Fruit fly (Drosophila melanogaster) whole organism, embryonic: ENCODE results near the gene yellow-e2.
A peak's percentile ranks its signal among the peaks of the same experiment; 100 is the strongest.

Source experiments
- Asciz ChIP-seq: fragments of 200-800 bp; sonication (Bioruptor generic); optimal IDR thresholded peaks from 2 replicates; lab custom pipeline; 2017; ENCODE audit warnings: missing biosample characterization, mild to moderate bottlenecking, missing genetic modification characterization, missing genetic modification reagents
- Atf-2 ChIP-seq: fragments of 200-800 bp; sonication (Bioruptor generic); optimal IDR thresholded peaks from 2 replicates; lab custom pipeline; 2016; ENCODE audit warnings: missing biosample characterization, missing genetic modification characterization
- CG11696 ChIP-seq: fragments of 200-800 bp; sonication (Bioruptor generic); IDR thresholded peaks from 2 replicates; pipeline ENCODE4 v1.3.6; 2022; ENCODE audit warnings: missing biosample characterization, missing genetic modification characterization
- CG11723 ChIP-seq: fragments of 200-800 bp; sonication (Bioruptor generic); optimal IDR thresholded peaks from 2 replicates; lab custom pipeline; 2017; ENCODE audit warnings: missing biosample characterization, mild to moderate bottlenecking, missing genetic modification characterization
- CG12744 ChIP-seq: fragments of 200-800 bp; sonication (Bioruptor generic); optimal IDR thresholded peaks from 2 replicates; lab custom pipeline; 2016; ENCODE audit warnings: missing biosample characterization, missing genetic modification characterization
- CG13775 ChIP-seq: fragments of 200-800 bp; sonication (Bioruptor generic); optimal IDR thresholded peaks from 3 replicates; lab custom pipeline; 2017; ENCODE audit warnings: missing biosample characterization, mild to moderate bottlenecking, missing genetic modification characterization
- CG14710 ChIP-seq: fragments of 200-800 bp; sonication (Bioruptor generic); optimal IDR thresholded peaks from 3 replicates; lab custom pipeline; 2019; ENCODE audit warnings: missing biosample characterization, mild to moderate bottlenecking, missing genetic modification characterization, moderate library complexity
- CG1832 ChIP-seq: fragments of 200-800 bp; sonication (Bioruptor generic); optimal IDR thresholded peaks from 2 replicates; lab custom pipeline; 2017; ENCODE audit warnings: missing biosample characterization, mild to moderate bottlenecking, missing genetic modification characterization, inconsistent platforms
- CG31224 ChIP-seq: fragments of 200-800 bp; sonication (Bioruptor generic); IDR thresholded peaks from 2 replicates; pipeline ENCODE4 v1.3.6; 2022; ENCODE audit warnings: missing biosample characterization, missing genetic modification characterization
- CG32532 ChIP-seq: fragments of 200-800 bp; sonication (Bioruptor generic); IDR thresholded peaks from 2 replicates; pipeline ENCODE4 v1.3.6; 2022; ENCODE audit warnings: missing biosample characterization, missing genetic modification characterization
- CG43689 ChIP-seq: fragments of 200-800 bp; sonication (Bioruptor generic); IDR thresholded peaks from 2 replicates; pipeline ENCODE4 v1.3.6; 2022; ENCODE audit warnings: missing biosample characterization, missing genetic modification characterization
- CG4424 ChIP-seq: fragments of 200-800 bp; sonication (Bioruptor generic); optimal IDR thresholded peaks from 3 replicates; lab custom pipeline; 2016; ENCODE audit warnings: missing biosample characterization, missing genetic modification characterization
- CG6175 ChIP-seq: fragments of 200-800 bp; sonication (Bioruptor generic); IDR thresholded peaks from 3 replicates; pipeline ENCODE4 v1.3.6; 2022; ENCODE audit warnings: missing biosample characterization, missing genetic modification characterization
- CG6683 ChIP-seq: fragments of 200-800 bp; sonication (Bioruptor generic); optimal IDR thresholded peaks from 2 replicates; lab custom pipeline; 2017; ENCODE audit warnings: missing biosample characterization, mild to moderate bottlenecking, missing genetic modification characterization, missing genetic modification reagents
- CG6765 ChIP-seq: fragments of 200-800 bp; sonication (Bioruptor generic); optimal IDR thresholded peaks from 3 replicates; lab custom pipeline; 2017; ENCODE audit warnings: missing biosample characterization, mild to moderate bottlenecking, missing genetic modification characterization
- CG7963 ChIP-seq: fragments of 200-800 bp; sonication (Bioruptor generic); IDR thresholded peaks from 3 replicates; pipeline ENCODE4 v1.3.6; 2022; ENCODE audit warnings: missing biosample characterization, missing genetic modification characterization; ENCODE audit not compliant: partially characterized antibody
- CG8388 ChIP-seq: fragments of 200-800 bp; sonication (Bioruptor generic); optimal IDR thresholded peaks from 2 replicates; lab custom pipeline; 2019; ENCODE audit warnings: missing biosample characterization, mild to moderate bottlenecking, missing genetic modification characterization, moderate library complexity
- CG9817 ChIP-seq: fragments of 200-800 bp; sonication (Bioruptor generic); optimal IDR thresholded peaks from 2 replicates; lab custom pipeline; 2018; ENCODE audit warnings: missing biosample characterization, mild to moderate bottlenecking, missing genetic modification characterization, moderate library complexity
- CTCF ChIP-seq: fragments of 200-800 bp; sonication (Bioruptor generic); optimal IDR thresholded peaks from 2 replicates; lab custom pipeline; 2017; ENCODE audit warnings: missing biosample characterization, mild to moderate bottlenecking, missing genetic modification characterization, moderate library complexity
- Dbx ChIP-seq: fragments of 200-800 bp; sonication (Bioruptor generic); IDR thresholded peaks from 3 replicates; pipeline ENCODE4 v1.3.6; 2022; ENCODE audit warnings: missing biosample characterization, missing genetic modification characterization
- Deaf1 ChIP-seq: fragments of 200-800 bp; optimal IDR thresholded peaks from 3 replicates; lab custom pipeline; 2019; ENCODE audit warnings: missing biosample characterization, mild to moderate bottlenecking, missing genetic modification characterization, moderate library complexity
- Dek ChIP-seq: fragments of 200-800 bp; sonication (Bioruptor generic); optimal IDR thresholded peaks from 3 replicates; lab custom pipeline; 2019; ENCODE audit warnings: missing biosample characterization, mild to moderate bottlenecking, missing genetic modification characterization, moderate library complexity
- E2f1 ChIP-seq: fragments of 200-800 bp; sonication (Bioruptor generic); IDR thresholded peaks from 2 replicates; pipeline ENCODE4 v1.3.6; 2022; ENCODE audit warnings: missing biosample characterization, missing genetic modification characterization
- Fer2 ChIP-seq: fragments of 200-800 bp; sonication (Bioruptor generic); optimal IDR thresholded peaks from 2 replicates; lab custom pipeline; 2018; ENCODE audit warnings: missing biosample characterization, mild to moderate bottlenecking, missing genetic modification characterization, moderate library complexity
- HLH3B ChIP-seq: fragments of 200-800 bp; sonication (Bioruptor generic); IDR thresholded peaks from 2 replicates; pipeline ENCODE4 v1.3.6; 2022; ENCODE audit warnings: missing biosample characterization, missing genetic modification characterization
- HmgZ ChIP-seq: fragments of 200-800 bp; sonication (Bioruptor generic); optimal IDR thresholded peaks from 2 replicates; lab custom pipeline; 2018; ENCODE audit warnings: missing biosample characterization, mild to moderate bottlenecking, missing genetic modification characterization
- Hmr ChIP-seq: fragments of 200-800 bp; sonication (Bioruptor generic); optimal IDR thresholded peaks from 3 replicates; lab custom pipeline; 2017; ENCODE audit warnings: mild to moderate bottlenecking, missing biosample characterization, missing genetic modification reagents, missing genetic modification characterization
- Myb ChIP-seq: fragments of 200-800 bp; sonication (Bioruptor generic); optimal IDR thresholded peaks from 2 replicates; lab custom pipeline; 2016; ENCODE audit warnings: missing biosample characterization, missing genetic modification characterization
- Optix ChIP-seq: fragments of 200-800 bp; sonication (Bioruptor generic); IDR thresholded peaks from 3 replicates; pipeline ENCODE4 v1.3.6; 2022; ENCODE audit warnings: missing biosample characterization, missing genetic modification characterization
- Pdp1 ChIP-seq, 2 experiments: fragments of 200-800 bp; sonication (Bioruptor generic); optimal IDR thresholded peaks; 3 replicates each; lab custom pipeline; 2016; ENCODE audit warnings: missing biosample characterization in 2 of 2, missing genetic modification characterization in 2 of 2, mild to moderate bottlenecking in 1 of 2, moderate library complexity in 1 of 2
- Stat92E ChIP-seq, 3 experiments: fragments of >200 bp in 2 of 3; fragments of 200-800 bp in 1 of 3; sonication (Bioruptor generic) in 1 of 3; optimal IDR thresholded peaks; 2 replicates each; lab custom pipeline; 2017 to 2019; ENCODE audit warnings: missing biosample characterization in 3 of 3, missing genetic modification characterization in 3 of 3, mild to moderate bottlenecking in 1 of 3, moderate library complexity in 1 of 3
- ac ChIP-seq: fragments of 200-800 bp; sonication (Bioruptor generic); optimal IDR thresholded peaks from 3 replicates; lab custom pipeline; 2017; ENCODE audit warnings: missing biosample characterization, mild to moderate bottlenecking, missing genetic modification characterization
- ash1 ChIP-seq: fragments of 200-800 bp; sonication (Bioruptor generic); optimal IDR thresholded peaks from 2 replicates; lab custom pipeline; 2018; ENCODE audit warnings: missing biosample characterization, mild to moderate bottlenecking, missing genetic modification characterization
- bcd ChIP-seq: fragments of 200-800 bp; sonication (Bioruptor generic); optimal IDR thresholded peaks from 2 replicates; lab custom pipeline; 2017; ENCODE audit warnings: missing biosample characterization, mild to moderate bottlenecking, missing genetic modification characterization
- br ChIP-seq: fragments of >200 bp; optimal IDR thresholded peaks from 2 replicates; lab custom pipeline; 2017
- crol ChIP-seq: fragments of 200-800 bp; sonication (Bioruptor generic); IDR thresholded peaks from 2 replicates; pipeline ENCODE4 v1.3.6; 2022; ENCODE audit warnings: missing biosample characterization, missing genetic modification characterization
- gsb ChIP-seq: fragments of 200-800 bp; sonication (Bioruptor generic); IDR thresholded peaks from 2 replicates; pipeline ENCODE4 v1.3.6; 2022; ENCODE audit warnings: missing biosample characterization, missing genetic modification characterization
- hkb ChIP-seq, 2 experiments: fragments of 200-800 bp in 1 of 2; fragments of >200 bp in 1 of 2; sonication (Bioruptor generic) in 1 of 2; IDR thresholded peaks in 1 of 2; optimal IDR thresholded peaks in 1 of 2; 2 replicates each; pipeline versions ENCODE4 v1.3.6 to Lab custom; 2017 to 2022; ENCODE audit warnings: missing biosample characterization in 1 of 2, missing genetic modification characterization in 1 of 2
- lbe ChIP-seq: fragments of 200-800 bp; sonication (Bioruptor generic); optimal IDR thresholded peaks from 2 replicates; lab custom pipeline; 2016; ENCODE audit warnings: missing biosample characterization, mild to moderate bottlenecking, missing genetic modification characterization
- nerfin-2 ChIP-seq: fragments of 200-800 bp; sonication (Bioruptor generic); IDR thresholded peaks from 2 replicates; pipeline ENCODE4 v1.3.6; 2022; ENCODE audit warnings: missing biosample characterization, missing genetic modification characterization; ENCODE audit not compliant: partially characterized antibody
- odd ChIP-seq: fragments of 200-800 bp; sonication (Bioruptor generic); optimal IDR thresholded peaks from 2 replicates; lab custom pipeline; 2017; ENCODE audit warnings: missing biosample characterization, mild to moderate bottlenecking, missing genetic modification characterization
- pum ChIP-seq: fragments of 200-800 bp; sonication (Bioruptor generic); optimal IDR thresholded peaks from 2 replicates; lab custom pipeline; 2016; ENCODE audit warnings: missing biosample characterization, missing genetic modification characterization
- row ChIP-seq: fragments of 200-800 bp; sonication (Bioruptor generic); IDR thresholded peaks from 3 replicates; pipeline ENCODE4 v1.3.6; 2022; ENCODE audit warnings: missing biosample characterization, missing genetic modification characterization
- salm ChIP-seq: fragments of 200-800 bp; sonication (Bioruptor generic); optimal IDR thresholded peaks from 2 replicates; lab custom pipeline; 2018; ENCODE audit warnings: missing biosample characterization, mild to moderate bottlenecking, missing genetic modification characterization
- sob ChIP-seq: fragments of 200-800 bp; sonication (Bioruptor generic); IDR thresholded peaks from 2 replicates; pipeline ENCODE4 v1.3.6; 2022; ENCODE audit warnings: missing biosample characterization, missing genetic modification characterization
- sqz ChIP-seq: fragments of 200-800 bp; sonication (Bioruptor generic); optimal IDR thresholded peaks from 3 replicates; lab custom pipeline; 2018; ENCODE audit warnings: missing biosample characterization, mild to moderate bottlenecking, missing genetic modification characterization
- vfl ChIP-seq: fragments of 200-800 bp; sonication (Bioruptor generic); optimal IDR thresholded peaks from 2 replicates; lab custom pipeline; 2016; ENCODE audit warnings: missing biosample characterization, missing genetic modification characterization
- vvl ChIP-seq: fragments of 200-800 bp; sonication (Bioruptor generic); IDR thresholded peaks from 2 replicates; pipeline ENCODE4 v1.3.6; 2022; ENCODE audit warnings: missing biosample characterization, missing genetic modification characterization
- wek ChIP-seq: fragments of 200-800 bp; sonication (Bioruptor generic); optimal IDR thresholded peaks from 3 replicates; lab custom pipeline; 2018; ENCODE audit warnings: missing biosample characterization, mild to moderate bottlenecking, missing genetic modification characterization, moderate library complexity
- zen2 ChIP-seq: fragments of 200-800 bp; sonication (Bioruptor generic); IDR thresholded peaks from 3 replicates; pipeline ENCODE4 v1.3.6; 2022; ENCODE audit warnings: missing biosample characterization, missing genetic modification characterization; ENCODE audit not compliant: partially characterized antibody

The yellow-e2 gene

DNA sequence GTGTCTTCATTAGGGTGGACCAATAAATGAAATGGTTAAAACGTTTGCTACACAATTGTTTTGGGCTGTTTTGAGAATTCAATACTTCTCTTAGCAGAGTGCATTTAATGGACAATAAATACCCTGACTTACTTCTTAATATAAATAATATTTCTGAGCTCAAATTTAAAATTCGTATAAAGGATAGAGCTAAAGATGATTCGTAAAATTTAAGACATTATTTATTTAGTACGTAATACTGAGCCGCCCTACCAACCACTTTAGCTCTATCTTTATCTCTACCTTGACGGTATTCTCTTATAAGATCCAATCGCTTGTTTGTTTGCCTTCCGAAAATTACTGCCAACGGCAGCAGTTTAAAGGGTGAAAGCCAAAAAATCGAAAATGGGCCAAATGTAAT lies 26.8 kb upstream of the yellow-e2 start (continued):
- TF ChIP-seq CG7963 (GFP tag; lab: Robert Waterston, UW) (no peak), Optix (no peak), bcd (GFP tag; lab: Kevin White, UChicago) (peak; percentile 56), ac (GFP tag; lab: Kevin White, UChicago) (peak; percentile 8), nerfin-2 (GFP tag; lab: Robert Waterston, UW) (no peak), CG12744 (GFP tag; lab: Kevin White, UChicago) (peak; percentile 36), zen2 (GFP tag; lab: Robert Waterston, UW) (no peak), E2f1 (GFP tag; lab: Robert Waterston, UW) (peak; percentile 63), wek (peak; percentile 63), row (peak; percentile 87), CG14710 (tag; lab: Kevin White, UChicago) (peak; percentile 77), Pdp1 (GFP tag; optimal IDR thresholded peaks at IDR 0.05; lab: Kevin White, UChicago) (peak; percentile 33 to 63), CG6175 (GFP tag; lab: Robert Waterston, UW) (no peak), gsb (GFP tag; lab: Robert Waterston, UW) (peak; percentile 39; the same call in 1 of the 2 replicates), CG13775 (GFP tag; lab: Kevin White, UChicago) (peak; percentile 83), CG4424 (GFP tag; lab: Kevin White, UChicago) (peak; percentile 73), CG6765 (peak; percentile 69), CG43689 (GFP tag; lab: Robert Waterston, UW) (peak; percentile 47; the same call in 1 of the 2 replicates), hkb (optimal IDR thresholded peaks at IDR 0.05; lab: Kevin White, UChicago) (no peak), hkb (GFP tag; IDR thresholded peaks at IDR 0.05; lab: Robert Waterston, UW) (peak; percentile 88), Stat92E (GFP tag; optimal IDR thresholded peaks at IDR 0.05; lab: Kevin White, UChicago) (no peak), Asciz (GFP tag; lab: Kevin White, UChicago) (peak; percentile 75), Fer2 (tag; lab: Kevin White, UChicago) (peak; percentile 42), HLH3B (GFP tag; lab: Robert Waterston, UW) (peak; percentile 58), odd (GFP tag; lab: Kevin White, UChicago) (peak; percentile 87), vvl (GFP tag; lab: Robert Waterston, UW) (peak; percentile 88), Dek (tag; lab: Kevin White, UChicago) (peak; percentile 75), sqz (peak; percentile 42), crol (GFP tag; lab: Robert Waterston, UW) (no peak), CG32532 (GFP tag; lab: Robert Waterston, UW) (peak; percentile 75), CG9817 (peak; percentile 76), CTCF (GFP tag; lab: Kevin White, UChicago) (peak; percentile 7), sob (GFP tag; lab: Robert Waterston, UW) (peak; percentile 63), Hmr (GFP tag; lab: Kevin White, UChicago) (peak; percentile 83), CG11723 (GFP tag; lab: Kevin White, UChicago) (peak; percentile 78), CG31224 (GFP tag; lab: Robert Waterston, UW) (no peak), vfl (GFP tag; lab: Kevin White, UChicago) (peak; percentile 20), HmgZ (tag; lab: Kevin White, UChicago) (peak; percentile 89), Myb (GFP tag; lab: Kevin White, UChicago) (peak; percentile 2), Deaf1 (tag; lab: Kevin White, UChicago) (peak; percentile 39), salm (tag; lab: Kevin White, UChicago) (peak; percentile 81), br (lab: Kevin White, UChicago) (no peak), CG11696 (GFP tag; lab: Robert Waterston, UW) (peak; percentile 75), Dbx (GFP tag; lab: Robert Waterston, UW) (no peak), CG1832 (GFP tag; lab: Kevin White, UChicago) (no peak), CG8388 (GFP tag; lab: Kevin White, UChicago) (peak; percentile 81), pum (GFP tag; lab: Kevin White, UChicago) (peak; percentile 29), lbe (GFP tag; lab: Kevin White, UChicago) (no peak), Atf-2 (GFP tag; lab: Kevin White, UChicago) (peak; percentile 29), CG6683 (GFP tag; lab: Kevin White, UChicago) (peak; percentile 26), ash1 (GFP tag; lab: Kevin White, UChicago) (no peak)
